Worm (Caenorhabditis elegans) whole organism, L3 larva: ENCODE results near the gene D2024.18.

Experiments
- aly-2 ChIP-seq: fragments of 150-350 bp; optimal IDR thresholded peaks from 2 replicates; lab custom pipeline; 2014; ENCODE audit warnings: missing biosample characterization, missing genetic modification characterization
- fos-1 ChIP-seq: fragments of 150-350 bp; optimal IDR thresholded peaks from 2 replicates; lab custom pipeline; 2014; ENCODE audit warnings: missing biosample characterization, missing genetic modification characterization
- pqm-1 ChIP-seq: fragments of 150-350 bp; optimal IDR thresholded peaks from 2 replicates; lab custom pipeline; 2017; ENCODE audit warnings: missing biosample characterization, missing genetic modification characterization, inconsistent platforms

- no peak for TF ChIP-seq pqm-1 (tag; lab: Kevin White, UChicago)
- TF ChIP-seq fos-1 (tag; lab: Kevin White, UChicago): no peak
- no peak for TF ChIP-seq aly-2
Observed at ce11 chrIV:7203696-7204095, 46.6 kb upstream of the D2024.18 start, which contains the start of gene R13A1.3.
